Fruit fly (Drosophila melanogaster) whole organism, embryonic: ENCODE measurements around the gene scpr-A.

ENCODE experiments used
- Antp ChIP-seq: fragments of 200-800 bp; sonication (Bioruptor generic); optimal IDR thresholded peaks from 3 replicates; lab custom pipeline; 2016; ENCODE audit warnings: missing biosample characterization, missing genetic modification characterization
- CG10462 ChIP-seq: fragments of 200-800 bp; sonication (Bioruptor generic); optimal IDR thresholded peaks from 2 replicates; lab custom pipeline; 2016; ENCODE audit warnings: missing biosample characterization, missing genetic modification characterization
- CG11398 ChIP-seq: fragments of 200-800 bp; sonication (Bioruptor generic); optimal IDR thresholded peaks from 2 replicates; lab custom pipeline; 2016; ENCODE audit warnings: missing biosample characterization, missing genetic modification characterization
- CG11456 ChIP-seq: fragments of 200-800 bp; sonication (Bioruptor generic); IDR thresholded peaks from 3 replicates; pipeline ENCODE4 v1.3.6; 2022; ENCODE audit warnings: missing biosample characterization, missing genetic modification characterization
- CG11560 ChIP-seq: fragments of 200-800 bp; sonication (Bioruptor generic); IDR thresholded peaks from 3 replicates; pipeline ENCODE4 v1.3.6; 2022; ENCODE audit warnings: missing biosample characterization, missing genetic modification characterization
- CG12071 ChIP-seq: fragments of 200-800 bp; sonication (Bioruptor generic); optimal IDR thresholded peaks from 3 replicates; lab custom pipeline; 2018; ENCODE audit warnings: missing biosample characterization, mild to moderate bottlenecking, missing genetic modification characterization
- CG14014 ChIP-seq: fragments of 200-800 bp; sonication (Bioruptor generic); IDR thresholded peaks from 2 replicates; pipeline ENCODE4 v1.3.6; 2022; ENCODE audit warnings: missing biosample characterization, missing genetic modification characterization
- CG17186 ChIP-seq: fragments of 200-800 bp; sonication (Bioruptor generic); optimal IDR thresholded peaks from 3 replicates; lab custom pipeline; 2017; ENCODE audit warnings: missing biosample characterization, missing genetic modification reagents, missing genetic modification characterization
- CG17568 ChIP-seq: fragments of 200-800 bp; sonication (Bioruptor generic); optimal IDR thresholded peaks from 2 replicates; lab custom pipeline; 2018; ENCODE audit warnings: missing biosample characterization, mild to moderate bottlenecking, missing genetic modification characterization, moderate library complexity
- CG1832 ChIP-seq: fragments of 200-800 bp; sonication (Bioruptor generic); optimal IDR thresholded peaks from 2 replicates; lab custom pipeline; 2017; ENCODE audit warnings: missing biosample characterization, mild to moderate bottlenecking, missing genetic modification characterization, inconsistent platforms
- CG18764 ChIP-seq: fragments of 200-800 bp; sonication (Bioruptor generic); optimal IDR thresholded peaks from 3 replicates; lab custom pipeline; 2016; ENCODE audit warnings: missing biosample characterization, missing genetic modification characterization
- CG3995 ChIP-seq: fragments of 200-800 bp; sonication (Bioruptor generic); optimal IDR thresholded peaks from 3 replicates; lab custom pipeline; 2016; ENCODE audit warnings: missing biosample characterization, missing genetic modification characterization
- CG6654 ChIP-seq: fragments of 200-800 bp; sonication (Bioruptor generic); optimal IDR thresholded peaks from 2 replicates; lab custom pipeline; 2017; ENCODE audit warnings: missing biosample characterization, mild to moderate bottlenecking, missing genetic modification characterization
- CG7357 ChIP-seq: fragments of 200-800 bp; sonication (Bioruptor generic); IDR thresholded peaks from 3 replicates; pipeline ENCODE4 v1.3.6; 2022; ENCODE audit warnings: missing biosample characterization, missing genetic modification characterization
- CG7928 ChIP-seq: fragments of 200-800 bp; sonication (Bioruptor generic); optimal IDR thresholded peaks from 2 replicates; lab custom pipeline; 2017; ENCODE audit warnings: missing biosample characterization, mild to moderate bottlenecking, missing genetic modification characterization
- CG8089 ChIP-seq: fragments of 200-800 bp; sonication (Bioruptor generic); optimal IDR thresholded peaks from 3 replicates; lab custom pipeline; 2016; ENCODE audit warnings: missing biosample characterization, missing genetic modification characterization
- CG8478 ChIP-seq: fragments of >200 bp; optimal IDR thresholded peaks from 2 replicates; lab custom pipeline; 2018
- CG9437 ChIP-seq: fragments of 200-800 bp; sonication (Bioruptor generic); optimal IDR thresholded peaks from 2 replicates; lab custom pipeline; 2018; ENCODE audit warnings: missing biosample characterization, mild to moderate bottlenecking, missing genetic modification characterization
- D19B ChIP-seq: fragments of 200-800 bp; sonication (Bioruptor generic); optimal IDR thresholded peaks from 2 replicates; lab custom pipeline; 2017; ENCODE audit warnings: missing biosample characterization, mild to moderate bottlenecking, missing genetic modification characterization
- Drgx ChIP-seq: fragments of 200-800 bp; sonication (Bioruptor generic); IDR thresholded peaks from 2 replicates; pipeline ENCODE4 v1.3.6; 2022; ENCODE audit warnings: missing biosample characterization, missing genetic modification characterization
- Ets65A ChIP-seq: fragments of 200-800 bp; sonication (Bioruptor generic); peaks from one replicate; lab custom pipeline; 2016; ENCODE audit warnings: missing biosample characterization, missing genetic modification characterization
- HHEX ChIP-seq: fragments of 200-800 bp; sonication (Bioruptor generic); optimal IDR thresholded peaks from 3 replicates; lab custom pipeline; 2017; ENCODE audit warnings: missing biosample characterization, mild to moderate bottlenecking, missing genetic modification characterization, missing genetic modification reagents
- Hey ChIP-seq: fragments of 200-800 bp; sonication (Bioruptor generic); optimal IDR thresholded peaks from 3 replicates; lab custom pipeline; 2018; ENCODE audit warnings: missing biosample characterization, mild to moderate bottlenecking, missing genetic modification characterization
- Hsf ChIP-seq: fragments of 200-800 bp; sonication (Bioruptor generic); optimal IDR thresholded peaks from 3 replicates; lab custom pipeline; 2016; ENCODE audit warnings: missing biosample characterization, missing genetic modification characterization
- Nf-YB ChIP-seq: fragments of 200-800 bp; sonication (Bioruptor generic); optimal IDR thresholded peaks from 3 replicates; lab custom pipeline; 2019; ENCODE audit warnings: missing biosample characterization, mild to moderate bottlenecking, missing genetic modification characterization, moderate library complexity
- Rfx ChIP-seq: fragments of 200-800 bp; sonication (Bioruptor generic); IDR thresholded peaks from 2 replicates; pipeline ENCODE4 v1.3.6; 2022; ENCODE audit warnings: missing biosample characterization, missing genetic modification characterization
- Rx ChIP-seq: fragments of 200-800 bp; sonication (Bioruptor generic); IDR thresholded peaks from 2 replicates; pipeline ENCODE4 v1.3.6; 2022; ENCODE audit warnings: missing biosample characterization, missing genetic modification characterization
- Side ChIP-seq: fragments of 200-800 bp; sonication (Bioruptor generic); optimal IDR thresholded peaks from 2 replicates; lab custom pipeline; 2016; ENCODE audit warnings: missing biosample characterization, missing genetic modification characterization
- Six4 ChIP-seq: fragments of 200-800 bp; sonication (Bioruptor generic); optimal IDR thresholded peaks from 2 replicates; lab custom pipeline; 2016; ENCODE audit warnings: missing biosample characterization, missing genetic modification characterization
- YL-1 ChIP-seq: fragments of 200-800 bp; sonication (Bioruptor generic); optimal IDR thresholded peaks from 3 replicates; lab custom pipeline; 2017; ENCODE audit warnings: missing biosample characterization, mild to moderate bottlenecking, missing genetic modification characterization
- ac ChIP-seq: fragments of 200-800 bp; sonication (Bioruptor generic); optimal IDR thresholded peaks from 3 replicates; lab custom pipeline; 2017; ENCODE audit warnings: missing biosample characterization, mild to moderate bottlenecking, missing genetic modification characterization
- bsh ChIP-seq, 2 experiments: fragments of 200-800 bp; sonication (Bioruptor generic); optimal IDR thresholded peaks; 2 replicates each; lab custom pipeline; 2017 to 2018; ENCODE audit warnings: mild to moderate bottlenecking in 2 of 2, missing biosample characterization in 2 of 2, missing genetic modification characterization in 2 of 2, moderate library complexity in 1 of 2
- crol ChIP-seq: fragments of 200-800 bp; sonication (Bioruptor generic); IDR thresholded peaks from 2 replicates; pipeline ENCODE4 v1.3.6; 2022; ENCODE audit warnings: missing biosample characterization, missing genetic modification characterization
- dmrt99B ChIP-seq: fragments of 200-800 bp; sonication (Bioruptor generic); optimal IDR thresholded peaks from 2 replicates; lab custom pipeline; 2018; ENCODE audit warnings: missing biosample characterization, mild to moderate bottlenecking, missing genetic modification characterization, moderate library complexity
- dpn ChIP-seq, 2 experiments: fragments of 200-800 bp; sonication (Bioruptor generic); optimal IDR thresholded peaks; 3 replicates each; lab custom pipeline; 2016; ENCODE audit warnings: missing biosample characterization in 2 of 2, missing genetic modification characterization in 2 of 2
- en ChIP-seq: fragments of 200-800 bp; sonication (Bioruptor generic); optimal IDR thresholded peaks from 2 replicates; lab custom pipeline; 2016; ENCODE audit warnings: missing biosample characterization, missing genetic modification characterization
- exex ChIP-seq: fragments of 200-800 bp; sonication (Bioruptor generic); optimal IDR thresholded peaks from 4 replicates; lab custom pipeline; 2018; ENCODE audit warnings: missing biosample characterization, mild to moderate bottlenecking, missing genetic modification characterization, moderate library complexity
- fd96Cb ChIP-seq: fragments of 200-800 bp; sonication (Bioruptor generic); optimal IDR thresholded peaks from 2 replicates; lab custom pipeline; 2018; ENCODE audit warnings: missing biosample characterization, mild to moderate bottlenecking, missing genetic modification characterization, moderate library complexity
- fu2 ChIP-seq: fragments of 200-800 bp; sonication (Bioruptor generic); optimal IDR thresholded peaks from 2 replicates; lab custom pipeline; 2016; ENCODE audit warnings: missing biosample characterization, missing genetic modification characterization
- hkb ChIP-seq, 2 experiments: fragments of 200-800 bp in 1 of 2; fragments of >200 bp in 1 of 2; sonication (Bioruptor generic) in 1 of 2; IDR thresholded peaks in 1 of 2; optimal IDR thresholded peaks in 1 of 2; 2 replicates each; pipeline versions ENCODE4 v1.3.6 to Lab custom; 2017 to 2022; ENCODE audit warnings: missing biosample characterization in 1 of 2, missing genetic modification characterization in 1 of 2
- kay ChIP-seq: fragments of 200-800 bp; sonication (Bioruptor generic); optimal IDR thresholded peaks from 2 replicates; lab custom pipeline; 2016; ENCODE audit warnings: missing biosample characterization, missing genetic modification characterization
- nerfin-1 ChIP-seq: fragments of 200-800 bp; sonication (Bioruptor generic); optimal IDR thresholded peaks from 3 replicates; lab custom pipeline; 2019; ENCODE audit warnings: missing biosample characterization, mild to moderate bottlenecking, missing genetic modification characterization, moderate library complexity
- onecut ChIP-seq: fragments of 200-800 bp; sonication (Bioruptor generic); IDR thresholded peaks from 2 replicates; pipeline ENCODE4 v1.3.6; 2022; ENCODE audit warnings: missing biosample characterization, missing genetic modification characterization
- pan ChIP-seq, 4 experiments: fragments of >200 bp in 3 of 4; fragments of 200-800 bp in 1 of 4; sonication (Bioruptor generic) in 1 of 4; optimal IDR thresholded peaks in 3 of 4; IDR thresholded peaks in 1 of 4; 2 replicates each; pipeline versions ENCODE4 v1.3.6 to Lab custom; 2017 to 2022; ENCODE audit warnings: missing biosample characterization in 2 of 4, missing genetic modification characterization in 2 of 4, mixed read lengths in 1 of 4
- pros ChIP-seq: fragments of 200-800 bp; sonication (Bioruptor generic); optimal IDR thresholded peaks from 3 replicates; lab custom pipeline; 2019; ENCODE audit warnings: missing biosample characterization, mild to moderate bottlenecking, missing genetic modification characterization, moderate library complexity
- rib ChIP-seq: fragments of 200-800 bp; sonication (Bioruptor generic); IDR thresholded peaks from 2 replicates; pipeline ENCODE4 v1.3.6; 2022; ENCODE audit warnings: missing biosample characterization, missing genetic modification characterization
- sd ChIP-seq: fragments of 200-800 bp; sonication (Bioruptor generic); optimal IDR thresholded peaks from 3 replicates; lab custom pipeline; 2018; ENCODE audit warnings: missing biosample characterization, mild to moderate bottlenecking, missing genetic modification characterization, moderate library complexity
- shn ChIP-seq: fragments of 200-800 bp; sonication (Bioruptor generic); optimal IDR thresholded peaks from 3 replicates; lab custom pipeline; 2016; ENCODE audit warnings: missing biosample characterization, missing genetic modification characterization
- sqz ChIP-seq: fragments of 200-800 bp; sonication (Bioruptor generic); optimal IDR thresholded peaks from 3 replicates; lab custom pipeline; 2018; ENCODE audit warnings: missing biosample characterization, mild to moderate bottlenecking, missing genetic modification characterization
- sr ChIP-seq: fragments of 200-800 bp; sonication (Bioruptor generic); IDR thresholded peaks from 3 replicates; pipeline ENCODE4 v1.3.6; 2022; ENCODE audit warnings: missing biosample characterization, missing genetic modification characterization
- unc-4 ChIP-seq: fragments of 200-800 bp; sonication (Bioruptor generic); IDR thresholded peaks from 2 replicates; pipeline ENCODE4 v1.3.6; 2022; ENCODE audit warnings: missing biosample characterization, missing genetic modification characterization; ENCODE audit not compliant: partially characterized antibody

scpr-A gene

dm6 chr3R:11269013-11269412 lies 28.0 kb downstream of the scpr-A start (continued):
- TF ChIP-seq CG14014 (GFP tag; lab: Robert Waterston, UW), result no peak
- TF ChIP-seq D19B (GFP tag; lab: Kevin White, UChicago), result no peak
- peak; percentile 83 for TF ChIP-seq sqz
- TF ChIP-seq fd96Cb (tag; lab: Kevin White, UChicago), result peak; percentile 42
- TF ChIP-seq Drgx, result peak; percentile 10; the same call in 1 of the 2 replicates
- no peak for TF ChIP-seq crol
- TF ChIP-seq CG11560 (tag; lab: Robert Waterston, UW), result no peak
- no peak for TF ChIP-seq sd (tag; lab: Kevin White, UChicago)
- no peak for TF ChIP-seq unc-4
- no peak for TF ChIP-seq rib
- peak; percentile 54 for TF ChIP-seq Antp (GFP tag; lab: Kevin White, UChicago)
- peak; percentile 48; the same call in 1 of the 2 replicates for TF ChIP-seq Rx (GFP tag; lab: Robert Waterston, UW)
- peak; percentile 64 for TF ChIP-seq shn
- no peak for TF ChIP-seq dmrt99B
- TF ChIP-seq Hsf (GFP tag; lab: Kevin White, UChicago), result peak; percentile 72
- TF ChIP-seq ac (GFP tag; lab: Kevin White, UChicago), result peak; percentile 86
- peak; percentile 82 for TF ChIP-seq CG12071 (GFP tag; lab: Kevin White, UChicago)
- no peak; the same call in 1 of the 2 replicates for TF ChIP-seq Rfx (GFP tag; lab: Robert Waterston, UW)
- TF ChIP-seq CG9437 (GFP tag; lab: Kevin White, UChicago), result peak; percentile 41
- TF ChIP-seq CG10462, result peak; percentile 42
- TF ChIP-seq bsh (GFP tag; optimal IDR thresholded peaks at IDR 0.05; lab: Kevin White, UChicago), result no peak
- TF ChIP-seq pros, result no peak
- TF ChIP-seq CG3995, result no peak
- TF ChIP-seq CG11456 (GFP tag; lab: Robert Waterston, UW), result 0 out of 3 replicates have a peak, but pooled peaks have one; percentile 27
- TF ChIP-seq Six4 (GFP tag; lab: Kevin White, UChicago), result peak; percentile 75
- peak; percentile 64 for TF ChIP-seq en (GFP tag; lab: Kevin White, UChicago)
- peak; percentile 29 for TF ChIP-seq YL-1 (GFP tag; lab: Kevin White, UChicago)
- TF ChIP-seq Nf-YB (GFP tag; lab: Kevin White, UChicago), result peak; percentile 58
- TF ChIP-seq CG6654 (GFP tag; lab: Kevin White, UChicago), result peak; percentile 71
- TF ChIP-seq onecut (GFP tag; lab: Robert Waterston, UW), result peak; percentile 82
- no peak for TF ChIP-seq CG7928
- peak; percentile 43 for TF ChIP-seq CG17186 (GFP tag; lab: Kevin White, UChicago)
- TF ChIP-seq nerfin-1 (tag; lab: Kevin White, UChicago), result no peak
- no peak for TF ChIP-seq pan (optimal IDR thresholded peaks at IDR 0.05; lab: Kevin White, UChicago)
- TF ChIP-seq pan (GFP tag; optimal IDR thresholded peaks at IDR 0.05 in 1 of 2, IDR thresholded peaks at IDR 0.05 in 1 of 2), result peak in 1 of 2 experiments; percentile 26
- TF ChIP-seq Hey (tag; lab: Kevin White, UChicago), result no peak
- no peak for TF ChIP-seq Side (GFP tag; lab: Kevin White, UChicago)
- TF ChIP-seq CG8478 (lab: Kevin White, UChicago), result no peak
- peak; percentile 82 for TF ChIP-seq CG18764 (GFP tag; lab: Kevin White, UChicago)
- no peak for TF ChIP-seq CG7357 (GFP tag; lab: Robert Waterston, UW)
- no peak for TF ChIP-seq sr (GFP tag; lab: Robert Waterston, UW)
- no peak for TF ChIP-seq hkb (optimal IDR thresholded peaks at IDR 0.05; lab: Kevin White, UChicago)
- no peak for TF ChIP-seq hkb (GFP tag; IDR thresholded peaks at IDR 0.05; lab: Robert Waterston, UW)
- TF ChIP-seq dpn (GFP tag; optimal IDR thresholded peaks at IDR 0.05; lab: Kevin White, UChicago), result peak; percentile 45 to 65
- no peak for TF ChIP-seq fu2
- peak; percentile 57 for TF ChIP-seq CG8089 (GFP tag; lab: Kevin White, UChicago)
- no peak for TF ChIP-seq kay
- TF ChIP-seq exex (tag; lab: Kevin White, UChicago), result no peak
- TF ChIP-seq Ets65A (GFP tag; lab: Kevin White, UChicago), result no peak
- TF ChIP-seq CG1832, result no peak
- TF ChIP-seq HHEX (GFP tag; lab: Kevin White, UChicago), result peak; percentile 73
- TF ChIP-seq CG17568 (GFP tag; lab: Kevin White, UChicago), result peak; percentile 74
- TF ChIP-seq CG11398, result no peak
